Worm (Caenorhabditis elegans): Measurements from ENCODE around the gene glr-1.

DNA sequence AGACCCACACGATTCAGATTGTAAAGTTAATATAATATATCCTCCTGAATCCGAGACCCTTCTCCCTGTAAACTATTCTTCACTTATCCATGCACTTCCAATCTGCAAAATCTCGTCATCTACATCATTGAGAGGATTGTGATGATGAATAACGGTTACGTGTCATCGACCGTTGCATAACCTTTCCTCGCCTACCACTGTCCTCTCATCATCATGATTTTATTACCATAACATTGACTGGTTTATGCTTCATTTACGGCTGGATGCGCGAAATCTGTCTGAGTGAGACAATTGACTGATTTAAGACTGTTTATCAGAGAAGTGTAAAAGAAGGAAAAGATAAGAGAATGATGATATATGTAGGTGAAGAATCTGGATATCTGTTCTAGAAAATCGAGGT, 31.8 kb upstream of the glr-1 start:
- TF ChIP-seq flt-1 (GFP tag; IDR thresholded peaks at IDR 0.05) (no peak), aly-1 (tag; optimal IDR thresholded peaks at IDR 0.05) (no peak), ets-7 (tag; optimal IDR thresholded peaks at IDR 0.05) (no peak)

All from whole organism, early embryonic.